Worm (Caenorhabditis elegans) whole organism, L1 larva: ENCODE results near the gene smi-1.
A peak's percentile ranks its signal among the peaks of the same experiment; 100 is the strongest.

Experiments
- C04F5.9 ChIP-seq: sonication (generic microtip); optimal IDR thresholded peaks from 2 replicates; lab custom pipeline; 2016; ENCODE audit warnings: missing genetic modification characterization, missing compliant biosample characterization
- C34B4.2 ChIP-seq: sonication (generic microtip); optimal IDR thresholded peaks from 2 replicates; lab custom pipeline; 2017; ENCODE audit warnings: mild to moderate bottlenecking, missing genetic modification characterization, missing compliant biosample characterization
- alr-1 ChIP-seq: fragments of 200-800 bp; sonication (Bioruptor generic); optimal IDR thresholded peaks from 2 replicates; lab custom pipeline; 2018; ENCODE audit warnings: borderline replicate concordance, mild to moderate bottlenecking, missing genetic modification characterization, missing compliant biosample characterization
- aly-2 ChIP-seq: fragments of 150-350 bp; optimal IDR thresholded peaks from 2 replicates; lab custom pipeline; 2014; ENCODE audit warnings: missing biosample characterization, missing genetic modification characterization
- ama-1 ChIP-seq: fragments of 150-350 bp; optimal IDR thresholded peaks from 2 replicates; lab custom pipeline; 2014
- ceh-63 ChIP-seq: fragments of 200-800 bp; sonication (Bioruptor generic); optimal IDR thresholded peaks from 2 replicates; lab custom pipeline; 2018; ENCODE audit warnings: mild to moderate bottlenecking, missing genetic modification characterization, missing compliant biosample characterization
- ceh-88 ChIP-seq: fragments of 200-800 bp; sonication (Bioruptor generic); IDR thresholded peaks from 2 replicates; pipeline ENCODE4 v1.3.6; 2022; ENCODE audit warnings: missing genetic modification characterization, missing compliant biosample characterization
- ces-1 ChIP-seq: fragments of 150-350 bp; optimal IDR thresholded peaks from 2 replicates; lab custom pipeline; 2014; ENCODE audit warnings: missing biosample characterization, missing genetic modification reagents, missing genetic modification characterization
- dpl-1 ChIP-seq, 3 experiments: fragments of 150-350 bp in 2 of 3; sonication (generic microtip) in 1 of 3; optimal IDR thresholded peaks; 2 replicates each; lab custom pipeline; 2014 to 2017; ENCODE audit warnings: missing biosample characterization in 3 of 3, missing genetic modification characterization in 3 of 3, missing genetic modification reagents in 3 of 3
- egl-27 ChIP-seq, 2 experiments: fragments of 150-350 bp in 1 of 2; sonication (generic microtip); optimal IDR thresholded peaks; 3 replicates each; lab custom pipeline; 2017 to 2018; ENCODE audit warnings: missing biosample characterization in 2 of 2, missing genetic modification characterization in 2 of 2, missing genetic modification reagents in 2 of 2
- ets-5 ChIP-seq: fragments of 200-800 bp; sonication (Bioruptor generic); IDR thresholded peaks from 2 replicates; pipeline ENCODE4 v1.3.6; 2022; ENCODE audit warnings: missing genetic modification characterization, missing compliant biosample characterization
- fkh-8 ChIP-seq: sonication (generic microtip); optimal IDR thresholded peaks from 2 replicates; lab custom pipeline; 2016; ENCODE audit warnings: mild to moderate bottlenecking, missing genetic modification characterization, missing compliant biosample characterization
- fos-1 ChIP-seq: fragments of 150-350 bp; optimal IDR thresholded peaks from 2 replicates; lab custom pipeline; 2014; ENCODE audit warnings: missing biosample characterization, missing genetic modification characterization
- grh-1 ChIP-seq: fragments of 200-800 bp; sonication (Bioruptor generic); IDR thresholded peaks from 2 replicates; pipeline ENCODE4 v1.3.6; 2022; ENCODE audit warnings: missing genetic modification reagents, missing genetic modification characterization, missing compliant biosample characterization
- hlh-17 ChIP-seq: fragments of 200-800 bp; sonication (Bioruptor generic); optimal IDR thresholded peaks from 2 replicates; lab custom pipeline; 2018; ENCODE audit warnings: missing genetic modification characterization, mild to moderate bottlenecking, missing compliant biosample characterization, moderate library complexity, borderline replicate concordance
- hpl-2 ChIP-seq: fragments of 150-350 bp; optimal IDR thresholded peaks from 2 replicates; lab custom pipeline; 2014; ENCODE audit warnings: missing biosample characterization, missing genetic modification reagents, missing genetic modification characterization
- irx-1 ChIP-seq: sonication (generic microtip); optimal IDR thresholded peaks from 2 replicates; lab custom pipeline; 2016; ENCODE audit warnings: missing genetic modification characterization, missing compliant biosample characterization
- jun-1 ChIP-seq: fragments of 150-350 bp; optimal IDR thresholded peaks from 2 replicates; lab custom pipeline; 2014; ENCODE audit warnings: missing biosample characterization, missing genetic modification reagents, missing genetic modification characterization
- lin-13 ChIP-seq: fragments of 150-350 bp; optimal IDR thresholded peaks from 2 replicates; lab custom pipeline; 2014; ENCODE audit warnings: missing biosample characterization, missing genetic modification reagents, missing genetic modification characterization
- lin-35 ChIP-seq, 2 experiments: fragments of 150-350 bp; optimal IDR thresholded peaks; 2 replicates each; lab custom pipeline; 2014; ENCODE audit warnings: missing biosample characterization in 2 of 2, missing genetic modification characterization in 2 of 2, missing genetic modification reagents in 2 of 2
- lsy-2 ChIP-seq, 2 experiments: fragments of 150-350 bp; optimal IDR thresholded peaks; 2 replicates each; lab custom pipeline; 2014; ENCODE audit warnings: missing biosample characterization in 2 of 2, missing genetic modification characterization in 2 of 2
- mab-9 ChIP-seq: fragments of 200-800 bp; sonication (Bioruptor generic); IDR thresholded peaks from 2 replicates; pipeline ENCODE4 v1.3.6; 2022; ENCODE audit warnings: missing genetic modification reagents, missing genetic modification characterization, missing compliant biosample characterization
- mdl-1 ChIP-seq, 2 experiments: fragments of 150-350 bp; optimal IDR thresholded peaks; 2 replicates each; lab custom pipeline; 2014 to 2017; ENCODE audit warnings: missing biosample characterization in 2 of 2, missing genetic modification characterization in 2 of 2, inconsistent platforms in 1 of 2
- mep-1 ChIP-seq: fragments of 150-350 bp; optimal IDR thresholded peaks from 2 replicates; lab custom pipeline; 2014; ENCODE audit warnings: missing biosample characterization, missing genetic modification characterization
- nhr-11 ChIP-seq: fragments of 150-350 bp; optimal IDR thresholded peaks from 2 replicates; lab custom pipeline; 2014; ENCODE audit warnings: missing biosample characterization, missing genetic modification characterization
- nhr-19 ChIP-seq: fragments of 200-800 bp; sonication (Bioruptor generic); conservative IDR thresholded peaks from 2 replicates; pipeline ENCODE4 v1.3.6; 2022; ENCODE audit warnings: missing genetic modification characterization, missing compliant biosample characterization
- nhr-20 ChIP-seq: sonication (generic microtip); optimal IDR thresholded peaks from 2 replicates; lab custom pipeline; 2016; ENCODE audit warnings: mild to moderate bottlenecking, missing genetic modification characterization, missing compliant biosample characterization
- nhr-237 ChIP-seq: fragments of 150-350 bp; optimal IDR thresholded peaks from 2 replicates; lab custom pipeline; 2014; ENCODE audit warnings: missing biosample characterization, missing genetic modification characterization
- nhr-47 ChIP-seq: sonication (generic microtip); optimal IDR thresholded peaks from 2 replicates; lab custom pipeline; 2016; ENCODE audit warnings: mild to moderate bottlenecking, missing genetic modification characterization, moderate library complexity, missing compliant biosample characterization
- nhr-71 ChIP-seq: sonication (generic microtip); optimal IDR thresholded peaks from 2 replicates; lab custom pipeline; 2016; ENCODE audit warnings: mild to moderate bottlenecking, missing genetic modification characterization, moderate library complexity, missing compliant biosample characterization
- nhr-84 ChIP-seq: sonication (generic microtip); optimal IDR thresholded peaks from 2 replicates; lab custom pipeline; 2017; ENCODE audit warnings: missing biosample characterization, missing genetic modification characterization
- nhr-85 ChIP-seq: sonication (generic microtip); peaks from one replicate; lab custom pipeline; 2016; ENCODE audit warnings: missing genetic modification characterization, inconsistent platforms, missing compliant biosample characterization
- nhr-90 ChIP-seq: sonication (generic microtip); optimal IDR thresholded peaks from 2 replicates; lab custom pipeline; 2016; ENCODE audit warnings: mild to moderate bottlenecking, missing genetic modification characterization, missing compliant biosample characterization; ENCODE audit not compliant: poor library complexity
- pag-3 ChIP-seq: sonication (generic microtip); optimal IDR thresholded peaks from 2 replicates; lab custom pipeline; 2017; ENCODE audit warnings: missing genetic modification characterization, mild to moderate bottlenecking, missing compliant biosample characterization, antibody characterized with exemption, borderline replicate concordance; ENCODE audit not compliant: insufficient read depth
- pqm-1 ChIP-seq: sonication (generic microtip); optimal IDR thresholded peaks from 3 replicates; lab custom pipeline; 2017; ENCODE audit warnings: missing biosample characterization, missing genetic modification characterization
- skn-1 ChIP-seq: fragments of 150-350 bp; optimal IDR thresholded peaks from 2 replicates; lab custom pipeline; 2014; ENCODE audit warnings: missing biosample characterization, missing genetic modification characterization
- sptf-1 ChIP-seq: fragments of 150-350 bp; optimal IDR thresholded peaks from 2 replicates; lab custom pipeline; 2014; ENCODE audit warnings: missing biosample characterization, missing genetic modification characterization
- sup-37 ChIP-seq: fragments of 200-800 bp; sonication (Bioruptor generic); optimal IDR thresholded peaks from 2 replicates; lab custom pipeline; 2018; ENCODE audit warnings: mild to moderate bottlenecking, missing genetic modification characterization, missing compliant biosample characterization
- tlp-1 ChIP-seq: fragments of 150-350 bp; optimal IDR thresholded peaks from 2 replicates; lab custom pipeline; 2014; ENCODE audit warnings: missing biosample characterization, missing genetic modification characterization
- unc-130 ChIP-seq: fragments of 150-350 bp; optimal IDR thresholded peaks from 2 replicates; lab custom pipeline; 2017; ENCODE audit warnings: missing biosample characterization, missing genetic modification characterization, inconsistent platforms
- unc-86 ChIP-seq: sonication (generic microtip); optimal IDR thresholded peaks from 2 replicates; lab custom pipeline; 2016; ENCODE audit warnings: missing genetic modification characterization, missing compliant biosample characterization
- xbp-1 ChIP-seq: sonication (generic microtip); optimal IDR thresholded peaks from 2 replicates; lab custom pipeline; 2016; ENCODE audit warnings: missing genetic modification characterization, missing compliant biosample characterization
- zag-1 ChIP-seq: fragments of 150-350 bp; optimal IDR thresholded peaks from 2 replicates; lab custom pipeline; 2014; ENCODE audit warnings: missing biosample characterization, missing genetic modification characterization
- ztf-11 ChIP-seq, 2 experiments: sonication (generic microtip); optimal IDR thresholded peaks; 2 replicates each; lab custom pipeline; 2016 to 2017; ENCODE audit warnings: missing genetic modification characterization in 2 of 2, missing biosample characterization in 1 of 2, missing compliant biosample characterization in 1 of 2
- ztf-4 ChIP-seq: fragments of 150-350 bp; optimal IDR thresholded peaks from 2 replicates; lab custom pipeline; 2014; ENCODE audit warnings: missing biosample characterization, missing genetic modification characterization

The smi-1 gene

ce11 chrIII:1859532-1859931, 18.6 kb upstream of the smi-1 start, which contains the start of gene ddp-1 (continued):
- TF ChIP-seq hlh-17 (GFP tag; lab: Kevin White, UChicago) (no peak), nhr-47 (tag; lab: Kevin White, UChicago) (peak; percentile 98), mep-1 (peak; percentile 99), nhr-20 (tag; lab: Kevin White, UChicago) (peak; percentile 94), aly-2 (tag; lab: Kevin White, UChicago) (peak; percentile 97), nhr-85 (tag; lab: Kevin White, UChicago) (peak; percentile 99), ztf-4 (tag; lab: Kevin White, UChicago) (peak; percentile 92), sup-37 (GFP tag; lab: Kevin White, UChicago) (peak; percentile 91), nhr-19 (GFP tag; lab: Robert Waterston, UW) (peak; percentile 96), fkh-8 (tag; lab: Kevin White, UChicago) (peak; percentile 94), C04F5.9 (tag; lab: Kevin White, UChicago) (peak; percentile 86), mdl-1 (tag; optimal IDR thresholded peaks at IDR 0.05; lab: Kevin White, UChicago) (peak in 1 of 2 experiments; percentile 87), lin-35 (GFP tag; optimal IDR thresholded peaks at IDR 0.05; lab: Kevin White, UChicago) (peak; percentile 99 to 100), fos-1 (peak; percentile 91), hpl-2 (GFP tag; lab: Kevin White, UChicago) (peak; percentile 60), egl-27 (tag; optimal IDR thresholded peaks at IDR 0.05; lab: Kevin White, UChicago) (no peak), ces-1 (GFP tag; lab: Kevin White, UChicago) (no peak), ceh-88 (GFP tag; lab: Robert Waterston, UW) (peak; percentile 83), ztf-11 (tag; optimal IDR thresholded peaks at IDR 0.05; lab: Kevin White, UChicago) (peak; percentile 66 to 89), ama-1 (peak; percentile 91), alr-1 (no peak), mab-9 (GFP tag; lab: Robert Waterston, UW) (peak; percentile 90), nhr-11 (peak; percentile 89), nhr-84 (tag; lab: Kevin White, UChicago) (no peak), xbp-1 (peak; percentile 95), irx-1 (tag; lab: Kevin White, UChicago) (peak; percentile 96), zag-1 (tag; lab: Kevin White, UChicago) (peak; percentile 81), dpl-1 (GFP tag; optimal IDR thresholded peaks at IDR 0.05; lab: Kevin White, UChicago) (peak; percentile 99 to 100 (median 100)), nhr-237 (tag; lab: Kevin White, UChicago) (peak; percentile 71), C34B4.2 (peak; percentile 71), skn-1 (tag; lab: Kevin White, UChicago) (peak; percentile 92), nhr-71 (tag; lab: Kevin White, UChicago) (peak; percentile 97), sptf-1 (tag; lab: Kevin White, UChicago) (no peak), jun-1 (peak; percentile 93), ets-5 (GFP tag; lab: Robert Waterston, UW) (0 out of 2 replicates have a peak, but pooled peaks have one; percentile 38), pag-3 (tag; lab: Kevin White, UChicago) (peak; percentile 70), pqm-1 (peak; percentile 29)

ce11 chrIII:1860129-1860528, 18.0 kb upstream of the smi-1 start, which contains the start of gene ttc-7:
ttc-7 (plus strand) TSS chrIII:1860429.
- no peak for TF ChIP-seq ceh-63
- no peak for TF ChIP-seq egl-27 (tag; optimal IDR thresholded peaks at IDR 0.05; lab: Kevin White, UChicago)
- no peak for TF ChIP-seq aly-2 (tag; lab: Kevin White, UChicago)
- no peak for TF ChIP-seq tlp-1 (tag; lab: Kevin White, UChicago)
- no peak for TF ChIP-seq nhr-90 (tag; lab: Kevin White, UChicago)
- no peak for TF ChIP-seq nhr-237 (tag; lab: Kevin White, UChicago)
- TF ChIP-seq unc-130 (tag; lab: Kevin White, UChicago), result no peak
- TF ChIP-seq jun-1, result no peak
- TF ChIP-seq unc-86 (tag; lab: Kevin White, UChicago), result no peak
- no peak for TF ChIP-seq nhr-11
- no peak for TF ChIP-seq lsy-2 (tag; optimal IDR thresholded peaks at IDR 0.05; lab: Kevin White, UChicago)
- no peak for TF ChIP-seq grh-1
- TF ChIP-seq dpl-1 (GFP tag; optimal IDR thresholded peaks at IDR 0.05; lab: Kevin White, UChicago), result no peak
- TF ChIP-seq lin-13, result no peak
- TF ChIP-seq hlh-17 (GFP tag; lab: Kevin White, UChicago), result no peak
